Worm (Caenorhabditis elegans) whole organism, young adult: ENCODE data around the gene ZC449.1.

ENCODE experiments used
- F23B12.7 ChIP-seq: sonication (generic microtip); optimal IDR thresholded peaks from 2 replicates; lab custom pipeline; 2017; ENCODE audit warnings: missing genetic modification characterization, mild to moderate bottlenecking, missing compliant biosample characterization, antibody characterized with exemption, moderate library complexity; ENCODE audit not compliant: insufficient read depth
- ama-1 ChIP-seq, 3 experiments: fragments of 150-350 bp in 1 of 3; sonication (generic microtip) in 2 of 3; optimal IDR thresholded peaks; 2 replicates each; lab custom pipeline; 2014 to 2018; ENCODE audit warnings: missing biosample characterization in 2 of 3, missing genetic modification characterization in 2 of 3, missing genetic modification reagents in 2 of 3
- attf-3 ChIP-seq: fragments of 200-800 bp; sonication (Bioruptor generic); conservative IDR thresholded peaks from 2 replicates; pipeline ENCODE4 v1.3.6; 2022; ENCODE audit warnings: missing genetic modification reagents, missing genetic modification characterization, missing compliant biosample characterization
- cebp-1 ChIP-seq, 2 experiments: fragments of 200-800 bp in 1 of 2; sonication (Bioruptor generic) in 1 of 2; sonication (generic microtip) in 1 of 2; IDR thresholded peaks in 1 of 2; optimal IDR thresholded peaks in 1 of 2; 2 replicates each; pipeline versions ENCODE4 v1.3.6 to Lab custom; 2017 to 2022; ENCODE audit warnings: missing compliant biosample characterization in 2 of 2, missing genetic modification characterization in 2 of 2, mild to moderate bottlenecking in 1 of 2, missing genetic modification reagents in 1 of 2, moderate library complexity in 1 of 2
- ceh-91 ChIP-seq: fragments of 200-800 bp; sonication (Bioruptor generic); IDR thresholded peaks from 2 replicates; pipeline ENCODE4 v1.3.6; 2022; ENCODE audit warnings: missing genetic modification reagents, missing genetic modification characterization, missing compliant biosample characterization
- efl-1 ChIP-seq: fragments of 150-350 bp; optimal IDR thresholded peaks from 2 replicates; lab custom pipeline; 2014; ENCODE audit warnings: missing biosample characterization, missing genetic modification reagents, missing genetic modification characterization
- fkh-3 ChIP-seq: sonication (generic microtip); optimal IDR thresholded peaks from 2 replicates; lab custom pipeline; 2016; ENCODE audit warnings: mild to moderate bottlenecking, missing genetic modification characterization, missing compliant biosample characterization
- lin-35 ChIP-seq, 3 experiments: fragments of 150-350 bp in 2 of 3; sonication (generic microtip) in 1 of 3; optimal IDR thresholded peaks; 2 replicates each; lab custom pipeline; 2014 to 2018; ENCODE audit warnings: missing biosample characterization in 3 of 3, missing genetic modification characterization in 3 of 3, missing genetic modification reagents in 3 of 3
- madf-10 ChIP-seq: sonication (generic microtip); optimal IDR thresholded peaks from 2 replicates; lab custom pipeline; 2016; ENCODE audit warnings: mild to moderate bottlenecking, missing genetic modification characterization, missing compliant biosample characterization
- snpc-3.4 ChIP-seq: sonication (generic microtip); optimal IDR thresholded peaks from 2 replicates; lab custom pipeline; 2017; ENCODE audit warnings: missing genetic modification characterization, mild to moderate bottlenecking, missing compliant biosample characterization, antibody characterized with exemption, moderate library complexity, missing genotype, missing genetic modification reagents
- snpc-4 ChIP-seq, 5 experiments: fragments of 150-350 bp in 1 of 5; sonication (generic microtip) in 4 of 5; optimal IDR thresholded peaks; 2 replicates each; lab custom pipeline; 2014 to 2018; ENCODE audit warnings: missing genetic modification characterization in 5 of 5, missing biosample characterization in 3 of 5, antibody characterized with exemption in 2 of 5, mild to moderate bottlenecking in 2 of 5, missing compliant biosample characterization in 2 of 5, missing genotype in 2 of 5, moderate library complexity in 2 of 5, missing genetic modification reagents in 1 of 5
- tbp1 ChIP-seq: fragments of 200-800 bp; sonication (Bioruptor generic); optimal IDR thresholded peaks from 2 replicates; lab custom pipeline; 2018; ENCODE audit warnings: mild to moderate bottlenecking, missing genetic modification characterization, missing compliant biosample characterization
- tbx-9 ChIP-seq: sonication (generic microtip); optimal IDR thresholded peaks from 2 replicates; lab custom pipeline; 2016; ENCODE audit warnings: borderline replicate concordance, missing genetic modification characterization, inconsistent platforms, missing compliant biosample characterization
- unc-62 ChIP-seq: fragments of 150-350 bp; optimal IDR thresholded peaks from 2 replicates; lab custom pipeline; 2014; ENCODE audit warnings: missing biosample characterization, missing genetic modification reagents, missing genetic modification characterization

- TF ChIP-seq lin-35 (GFP tag; optimal IDR thresholded peaks at IDR 0.05; lab: Kevin White, UChicago) = no peak
- TF ChIP-seq snpc-3.4 (tag; lab: Kevin White, UChicago) = no peak
- TF ChIP-seq efl-1 (GFP tag; lab: Kevin White, UChicago) = no peak
- no peak for TF ChIP-seq attf-3 (GFP tag; lab: Robert Waterston, UW)
- no peak for TF ChIP-seq tbp1 (GFP tag; lab: Kevin White, UChicago)
- TF ChIP-seq fkh-3 = no peak
- no peak for TF ChIP-seq F23B12.7
- no peak for TF ChIP-seq unc-62
- no peak for TF ChIP-seq ama-1 (optimal IDR thresholded peaks at IDR 0.05; lab: Kevin White, UChicago)
- TF ChIP-seq ama-1 (GFP tag; optimal IDR thresholded peaks at IDR 0.05; lab: Kevin White, UChicago) = no peak
- no peak for TF ChIP-seq snpc-4 (GFP tag; optimal IDR thresholded peaks at IDR 0.05; lab: Kevin White, UChicago)
- no peak for TF ChIP-seq snpc-4 (tag; optimal IDR thresholded peaks at IDR 0.05; lab: Kevin White, UChicago)
- TF ChIP-seq ceh-91 (GFP tag; lab: Robert Waterston, UW) = no peak
- TF ChIP-seq tbx-9 (tag; lab: Kevin White, UChicago) = no peak
- TF ChIP-seq cebp-1 (GFP tag; IDR thresholded peaks at IDR 0.05; lab: Robert Waterston, UW) = no peak
- no peak for TF ChIP-seq cebp-1 (tag; optimal IDR thresholded peaks at IDR 0.05; lab: Kevin White, UChicago)
- no peak for TF ChIP-seq madf-10 (tag; lab: Kevin White, UChicago)
Measured at ce11 chrX:5038812-5039211, 14.6 kb downstream of the ZC449.1 start.
